Fruit fly (Drosophila melanogaster) whole organism, wandering third instar larva: ENCODE measurements around the gene CG3106.

ENCODE experiments used
- Abd-B ChIP-seq: fragments of >200 bp; optimal IDR thresholded peaks from 2 replicates; lab custom pipeline; 2017; ENCODE audit warnings: missing biosample characterization, missing genetic modification characterization
- CG32264 ChIP-seq: fragments of 200-800 bp; sonication (Bioruptor generic); optimal IDR thresholded peaks from 2 replicates; lab custom pipeline; 2016; ENCODE audit warnings: missing biosample characterization, missing genetic modification characterization
- CG9705 ChIP-seq: fragments of 200-800 bp; sonication (Bioruptor generic); optimal IDR thresholded peaks from 2 replicates; lab custom pipeline; 2018; ENCODE audit warnings: missing biosample characterization, mild to moderate bottlenecking, missing genetic modification characterization
- CrebA ChIP-seq: fragments of 200-800 bp; sonication (Bioruptor generic); optimal IDR thresholded peaks from 2 replicates; lab custom pipeline; 2016; ENCODE audit warnings: missing biosample characterization, mild to moderate bottlenecking, missing genetic modification characterization, borderline replicate concordance
- Dfd ChIP-seq: fragments of >200 bp; optimal IDR thresholded peaks from 2 replicates; lab custom pipeline; 2017; ENCODE audit warnings: missing biosample characterization, missing genetic modification characterization
- Dif ChIP-seq: fragments of 200-275, 200-300 bp; sonication (Bioruptor generic); optimal IDR thresholded peaks from 2 replicates; lab custom pipeline; 2018; ENCODE audit warnings: missing biosample characterization, missing genetic modification characterization; ENCODE audit not compliant: partially characterized antibody
- GATAd ChIP-seq: sonication (Bioruptor generic); optimal IDR thresholded peaks from 2 replicates; lab custom pipeline; 2016; ENCODE audit warnings: missing biosample characterization, missing genetic modification characterization
- HLH106 ChIP-seq: fragments of 200-800 bp; optimal IDR thresholded peaks from 3 replicates; lab custom pipeline; 2019; ENCODE audit warnings: missing biosample characterization, mild to moderate bottlenecking, missing genetic modification characterization, moderate library complexity
- Hnf4 ChIP-seq: fragments of 200-800 bp; sonication (Bioruptor generic); optimal IDR thresholded peaks from 2 replicates; lab custom pipeline; 2016; ENCODE audit warnings: missing biosample characterization, mild to moderate bottlenecking, missing genetic modification characterization
- Hr78 ChIP-seq: fragments of >200 bp; optimal IDR thresholded peaks from 2 replicates; lab custom pipeline; 2017; ENCODE audit warnings: missing biosample characterization, missing genetic modification characterization
- Hr83 ChIP-seq: fragments of 200-300 bp; sonication (Bioruptor generic); optimal IDR thresholded peaks from 2 replicates; lab custom pipeline; 2016; ENCODE audit warnings: missing biosample characterization, mild to moderate bottlenecking, missing genetic modification characterization, moderate library complexity; ENCODE audit not compliant: poor library complexity, severe bottlenecking
- Jra ChIP-seq: sonication (Bioruptor generic); optimal IDR thresholded peaks from 2 replicates; lab custom pipeline; 2016; ENCODE audit warnings: missing biosample characterization, missing genetic modification characterization
- Mio ChIP-seq: sonication (Bioruptor generic); optimal IDR thresholded peaks from 2 replicates; lab custom pipeline; 2016; ENCODE audit warnings: missing biosample characterization, missing genetic modification characterization
- Myc ChIP-seq: fragments of >200 bp; optimal IDR thresholded peaks from 2 replicates; lab custom pipeline; 2017
- N ChIP-seq: fragments of >200 bp; optimal IDR thresholded peaks from 2 replicates; lab custom pipeline; 2018; ENCODE audit warnings: missing biosample characterization, missing external identifiers, missing genetic modification characterization
- OdsH ChIP-seq: fragments of 200-800 bp; sonication (Bioruptor generic); optimal IDR thresholded peaks from 2 replicates; lab custom pipeline; 2016; ENCODE audit warnings: missing biosample characterization, mild to moderate bottlenecking, missing genetic modification characterization
- Rel ChIP-seq, 2 experiments: fragments of 200-800 bp; sonication (Bioruptor generic) in 1 of 2; optimal IDR thresholded peaks; 2 replicates in 1 of 2; 3 replicates in 1 of 2; lab custom pipeline; 2016 to 2019; ENCODE audit warnings: mild to moderate bottlenecking in 2 of 2, missing biosample characterization in 2 of 2, missing genetic modification characterization in 2 of 2, moderate library complexity in 1 of 2
- Sp1 ChIP-seq: fragments of 200-800 bp; sonication (Bioruptor generic); optimal IDR thresholded peaks from 3 replicates; lab custom pipeline; 2019; ENCODE audit warnings: missing biosample characterization, mild to moderate bottlenecking, missing genetic modification characterization, moderate library complexity
- Vsx2 ChIP-seq: fragments of 200-300, 225-300 bp; sonication (Bioruptor generic); optimal IDR thresholded peaks from 2 replicates; lab custom pipeline; 2018; ENCODE audit warnings: missing biosample characterization, missing genetic modification characterization; ENCODE audit not compliant: partially characterized antibody
- br ChIP-seq: fragments of 200-800 bp; sonication (Bioruptor generic); optimal IDR thresholded peaks from 2 replicates; lab custom pipeline; 2016; ENCODE audit warnings: missing biosample characterization, missing genetic modification characterization
- brk ChIP-seq: fragments of 200-800 bp; sonication (Bioruptor generic); optimal IDR thresholded peaks from 2 replicates; lab custom pipeline; 2016; ENCODE audit warnings: missing biosample characterization, mild to moderate bottlenecking, missing genetic modification characterization
- dl ChIP-seq, 2 experiments: fragments of 175-275, 200-275 bp in 1 of 2; fragments of 200-275 bp in 1 of 2; sonication (Bioruptor generic); optimal IDR thresholded peaks; lab custom pipeline; 2018; ENCODE audit warnings: mild to moderate bottlenecking in 2 of 2, missing biosample characterization in 2 of 2, missing genetic modification characterization in 2 of 2, moderate library complexity in 2 of 2; ENCODE audit not compliant: partially characterized antibody in 2 of 2, insufficient read depth in 1 of 2
- dmrt93B ChIP-seq: fragments of 200-800 bp; sonication (Bioruptor generic); optimal IDR thresholded peaks from 2 replicates; lab custom pipeline; 2018; ENCODE audit warnings: missing biosample characterization, mild to moderate bottlenecking, missing genetic modification characterization
- dsf ChIP-seq: sonication (Bioruptor generic); optimal IDR thresholded peaks from 2 replicates; lab custom pipeline; 2016; ENCODE audit warnings: missing biosample characterization, missing genetic modification characterization, borderline replicate concordance
- ey ChIP-seq: fragments of 200-800 bp; sonication (Bioruptor generic); optimal IDR thresholded peaks from 2 replicates; lab custom pipeline; 2016; ENCODE audit warnings: missing biosample characterization, missing genetic modification characterization
- foxo ChIP-seq, 2 experiments: fragments of 200-800 bp; sonication (Bioruptor generic); optimal IDR thresholded peaks; 2 replicates in 1 of 2; 3 replicates in 1 of 2; lab custom pipeline; 2016 to 2017; ENCODE audit warnings: missing biosample characterization in 2 of 2, missing genetic modification characterization in 2 of 2
- fru ChIP-seq: fragments of 200-800 bp; sonication (Bioruptor generic); optimal IDR thresholded peaks from 3 replicates; lab custom pipeline; 2016; ENCODE audit warnings: missing biosample characterization, mild to moderate bottlenecking, missing genetic modification characterization
- h ChIP-seq: fragments of 200-800 bp; sonication (Bioruptor generic); optimal IDR thresholded peaks from 3 replicates; lab custom pipeline; 2016; ENCODE audit warnings: missing biosample characterization, mild to moderate bottlenecking, missing genetic modification characterization
- jim ChIP-seq: fragments of 175-275, 200-325 bp; sonication (Bioruptor generic); optimal IDR thresholded peaks from 2 replicates; lab custom pipeline; 2016; ENCODE audit warnings: missing biosample characterization, mild to moderate bottlenecking, missing genetic modification characterization
- lola ChIP-seq: fragments of >200 bp; optimal IDR thresholded peaks from 2 replicates; lab custom pipeline; 2017; ENCODE audit warnings: missing biosample characterization, missing genetic modification characterization
- pan ChIP-seq: fragments of >200 bp; optimal IDR thresholded peaks from 2 replicates; lab custom pipeline; 2017
- psq ChIP-seq: fragments of 200-800 bp; sonication (Bioruptor generic); optimal IDR thresholded peaks from 3 replicates; lab custom pipeline; 2017; ENCODE audit warnings: missing biosample characterization, mild to moderate bottlenecking, missing genetic modification characterization, moderate library complexity
- rgr ChIP-seq: fragments of 200-800 bp; sonication (Bioruptor generic); optimal IDR thresholded peaks from 3 replicates; lab custom pipeline; 2016; ENCODE audit warnings: missing biosample characterization, mild to moderate bottlenecking, missing genetic modification characterization
- sage ChIP-seq: fragments of 200-800 bp; sonication (Bioruptor generic); optimal IDR thresholded peaks from 2 replicates; lab custom pipeline; 2016; ENCODE audit warnings: missing biosample characterization, mild to moderate bottlenecking, missing genetic modification characterization
- sv ChIP-seq: fragments of 200-800 bp; sonication (Bioruptor generic); optimal IDR thresholded peaks from 3 replicates; lab custom pipeline; 2016; ENCODE audit warnings: missing biosample characterization, missing genetic modification characterization
- tai ChIP-seq: sonication (Bioruptor generic); optimal IDR thresholded peaks from 2 replicates; lab custom pipeline; 2016; ENCODE audit warnings: missing biosample characterization, missing genetic modification characterization
- usp ChIP-seq: fragments of >200 bp; optimal IDR thresholded peaks from 2 replicates; lab custom pipeline; 2017; ENCODE audit warnings: missing biosample characterization, missing genetic modification characterization
- woc ChIP-seq: sonication (Bioruptor generic); optimal IDR thresholded peaks from 2 replicates; lab custom pipeline; 2016; ENCODE audit warnings: missing biosample characterization, mild to moderate bottlenecking, missing genetic modification characterization

Gene CG3106

DNA sequence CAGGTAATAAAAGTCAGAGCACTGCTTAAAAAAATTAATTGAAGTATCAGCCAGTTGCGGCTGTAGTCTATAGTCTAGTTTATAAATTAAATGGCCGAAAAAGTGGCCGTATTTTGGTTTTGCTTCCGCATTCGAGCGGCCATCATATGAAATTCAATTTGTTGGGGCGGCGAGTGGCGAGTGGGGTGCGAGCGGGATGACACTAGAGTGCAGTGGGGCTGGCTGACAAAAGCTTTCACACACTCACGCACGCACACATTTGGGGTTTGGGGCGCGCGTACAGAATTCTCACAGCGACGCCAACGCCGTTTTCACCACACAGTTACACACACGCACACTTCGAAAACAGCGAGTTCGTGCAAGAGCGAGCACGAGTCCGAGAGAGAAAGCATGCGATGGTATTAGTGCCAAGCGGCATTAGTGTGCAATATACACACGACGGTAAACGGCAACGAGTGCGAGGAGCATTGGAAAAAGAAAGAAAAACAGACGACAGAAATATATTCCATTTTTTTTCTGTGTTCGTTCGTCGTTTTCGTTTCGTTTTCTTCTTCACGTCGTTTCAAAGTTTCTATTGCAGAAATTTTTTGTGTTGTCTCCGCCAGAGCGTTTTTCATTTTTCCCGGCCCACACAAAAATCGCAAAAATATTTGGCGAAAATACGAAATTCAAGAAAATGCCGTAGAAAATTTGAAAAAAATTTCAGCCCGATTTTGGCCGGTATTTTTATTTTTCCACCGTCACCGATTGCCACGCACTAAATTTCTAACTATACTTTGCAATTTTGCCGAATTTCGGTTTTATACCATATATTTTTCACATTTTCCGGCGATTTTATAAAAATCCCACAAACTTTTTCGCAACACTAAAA lies 22.2 kb upstream of the CG3106 start:
- TF ChIP-seq woc (no peak), CrebA (GFP tag; lab: Kevin White, UChicago) (no peak), dsf (GFP tag; lab: Kevin White, UChicago) (no peak), Hnf4 (GFP tag; lab: Kevin White, UChicago) (no peak), Rel (GFP tag; optimal IDR thresholded peaks at IDR 0.05; lab: Kevin White, UChicago) (peak; percentile 72), Rel (tag; optimal IDR thresholded peaks at IDR 0.05; lab: Kevin White, UChicago) (peak; percentile 47), ey (GFP tag; lab: Kevin White, UChicago) (no peak), dl (GFP tag; optimal IDR thresholded peaks at IDR 0.05; lab: Kevin White, UChicago; ENCODE audit: insufficient read depth in 1 of 2, partially characterized antibody in 2 of 2) (peak; percentile 48 to 57), N (peak; percentile 91), fru (GFP tag; lab: Kevin White, UChicago) (peak; percentile 11), sv (GFP tag; lab: Kevin White, UChicago) (no peak), pan (lab: Kevin White, UChicago) (no peak), h (peak; percentile 62), GATAd (GFP tag; lab: Kevin White, UChicago) (no peak), br (GFP tag; lab: Kevin White, UChicago) (no peak), sage (GFP tag; lab: Kevin White, UChicago) (no peak), Dfd (GFP tag; lab: Kevin White, UChicago) (no peak), Dif (GFP tag; lab: Kevin White, UChicago) (peak; percentile 70), tai (GFP tag; lab: Kevin White, UChicago) (no peak), foxo (GFP tag; optimal IDR thresholded peaks at IDR 0.05; lab: Kevin White, UChicago) (no peak), Myc (lab: Kevin White, UChicago) (peak; percentile 61), dmrt93B (GFP tag; lab: Kevin White, UChicago) (no peak), psq (peak; percentile 70), brk (GFP tag; lab: Kevin White, UChicago) (no peak), lola (GFP tag; lab: Kevin White, UChicago) (no peak), CG32264 (peak; percentile 54), Vsx2 (no peak), CG9705 (no peak), Jra (GFP tag; lab: Kevin White, UChicago) (no peak), Hr78 (GFP tag; lab: Kevin White, UChicago) (no peak), usp (GFP tag; lab: Kevin White, UChicago) (no peak), Mio (GFP tag; lab: Kevin White, UChicago) (no peak), HLH106 (no peak), OdsH (GFP tag; lab: Kevin White, UChicago) (no peak), Hr83 (GFP tag; lab: Kevin White, UChicago) (peak; percentile 70), Abd-B (GFP tag; lab: Kevin White, UChicago) (no peak), rgr (GFP tag; lab: Kevin White, UChicago) (no peak), Sp1 (GFP tag; lab: Kevin White, UChicago) (peak; percentile 46), jim (peak; percentile 75)

DNA sequence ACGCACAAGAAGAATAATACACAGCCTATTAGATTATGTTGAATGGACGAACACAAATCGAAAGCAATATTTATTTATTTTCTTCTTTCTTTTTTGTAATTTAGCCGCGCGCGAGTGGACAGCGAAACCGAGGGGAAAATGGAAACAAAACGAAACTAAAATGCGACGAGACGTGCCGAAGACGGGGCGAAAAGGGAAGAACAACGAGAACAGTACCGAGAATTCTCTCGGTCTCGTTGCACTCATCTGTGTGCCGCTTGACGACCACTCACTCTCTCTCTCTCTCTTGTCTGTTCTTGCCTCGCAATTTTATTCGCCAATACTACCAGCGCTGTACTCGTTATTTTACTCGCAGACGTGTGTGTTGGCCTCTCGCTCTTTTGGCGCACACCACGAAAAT lies 21.5 kb upstream of the CG3106 start:
- TF ChIP-seq Rel (GFP tag; optimal IDR thresholded peaks at IDR 0.05; lab: Kevin White, UChicago) (no peak), Rel (tag; optimal IDR thresholded peaks at IDR 0.05; lab: Kevin White, UChicago) (peak; percentile 3), Hnf4 (GFP tag; lab: Kevin White, UChicago) (no peak), usp (GFP tag; lab: Kevin White, UChicago) (no peak), fru (GFP tag; lab: Kevin White, UChicago) (no peak), Vsx2 (no peak), jim (peak; percentile 93), sv (GFP tag; lab: Kevin White, UChicago) (no peak), sage (GFP tag; lab: Kevin White, UChicago) (no peak), dmrt93B (GFP tag; lab: Kevin White, UChicago) (no peak), N (no peak), dsf (GFP tag; lab: Kevin White, UChicago) (no peak), foxo (GFP tag; optimal IDR thresholded peaks at IDR 0.05; lab: Kevin White, UChicago) (no peak), Sp1 (GFP tag; lab: Kevin White, UChicago) (no peak), h (no peak), ey (GFP tag; lab: Kevin White, UChicago) (no peak), OdsH (GFP tag; lab: Kevin White, UChicago) (no peak), Hr78 (GFP tag; lab: Kevin White, UChicago) (no peak), GATAd (GFP tag; lab: Kevin White, UChicago) (no peak), Hr83 (GFP tag; lab: Kevin White, UChicago) (peak; percentile 24), Jra (GFP tag; lab: Kevin White, UChicago) (no peak), Myc (lab: Kevin White, UChicago) (no peak), tai (GFP tag; lab: Kevin White, UChicago) (no peak), brk (GFP tag; lab: Kevin White, UChicago) (no peak), dl (GFP tag; optimal IDR thresholded peaks at IDR 0.05; lab: Kevin White, UChicago; ENCODE audit: insufficient read depth in 1 of 2, partially characterized antibody in 2 of 2) (peak in 1 of 2 experiments; percentile 36), Abd-B (GFP tag; lab: Kevin White, UChicago) (no peak), Dif (GFP tag; lab: Kevin White, UChicago) (peak; percentile 17), CG9705 (no peak), pan (lab: Kevin White, UChicago) (no peak), CG32264 (no peak), Dfd (GFP tag; lab: Kevin White, UChicago) (no peak), br (GFP tag; lab: Kevin White, UChicago) (no peak), lola (GFP tag; lab: Kevin White, UChicago) (no peak), CrebA (GFP tag; lab: Kevin White, UChicago) (no peak), woc (no peak), Mio (GFP tag; lab: Kevin White, UChicago) (no peak), psq (peak; percentile 86), HLH106 (no peak), rgr (GFP tag; lab: Kevin White, UChicago) (no peak)
